Fruit fly (Drosophila melanogaster) whole organism, embryonic: ENCODE measurements around the gene CG13609.

ENCODE experiments used
- Bdp1 ChIP-seq: fragments of 200-800 bp; sonication (Bioruptor generic); optimal IDR thresholded peaks from 3 replicates; lab custom pipeline; 2016; ENCODE audit warnings: missing biosample characterization, missing genetic modification characterization
- CG10366 ChIP-seq: fragments of 200-800 bp; sonication (Bioruptor generic); IDR thresholded peaks from 2 replicates; pipeline ENCODE4 v1.3.6; 2022; ENCODE audit warnings: missing biosample characterization, missing genetic modification characterization
- CG17612 ChIP-seq: fragments of 200-800 bp; sonication (Bioruptor generic); IDR thresholded peaks from 2 replicates; pipeline ENCODE4 v1.3.6; 2022; ENCODE audit warnings: missing biosample characterization, missing genetic modification characterization
- CG2120 ChIP-seq: fragments of 200-800 bp; sonication (Bioruptor generic); optimal IDR thresholded peaks from 3 replicates; lab custom pipeline; 2016; ENCODE audit warnings: missing biosample characterization, missing genetic modification characterization
- CG2875 ChIP-seq: fragments of 200-800 bp; sonication (Bioruptor generic); optimal IDR thresholded peaks from 2 replicates; lab custom pipeline; 2017; ENCODE audit warnings: missing biosample characterization, mild to moderate bottlenecking, missing genetic modification characterization, missing genetic modification reagents
- CG3163 ChIP-seq: fragments of 200-800 bp; sonication (Bioruptor generic); optimal IDR thresholded peaks from 3 replicates; lab custom pipeline; 2016; ENCODE audit warnings: missing biosample characterization, missing genetic modification characterization
- CG34376 ChIP-seq: fragments of 200-800 bp; sonication (Bioruptor generic); optimal IDR thresholded peaks from 2 replicates; lab custom pipeline; 2018; ENCODE audit warnings: missing biosample characterization, mild to moderate bottlenecking, missing genetic modification characterization
- CG4282 ChIP-seq: fragments of 200-800 bp; sonication (Bioruptor generic); optimal IDR thresholded peaks from 2 replicates; lab custom pipeline; 2016; ENCODE audit warnings: missing biosample characterization, missing genetic modification characterization
- CG4424 ChIP-seq: fragments of 200-800 bp; sonication (Bioruptor generic); optimal IDR thresholded peaks from 3 replicates; lab custom pipeline; 2016; ENCODE audit warnings: missing biosample characterization, missing genetic modification characterization
- CG6254 ChIP-seq: fragments of 200-800 bp; sonication (Bioruptor generic); optimal IDR thresholded peaks from 3 replicates; lab custom pipeline; 2017; ENCODE audit warnings: mild to moderate bottlenecking, missing biosample characterization, missing genetic modification reagents, missing genetic modification characterization
- CG7271 ChIP-seq: fragments of 200-800 bp; sonication (Bioruptor generic); optimal IDR thresholded peaks from 2 replicates; lab custom pipeline; 2018; ENCODE audit warnings: missing biosample characterization, mild to moderate bottlenecking, missing genetic modification characterization, moderate library complexity
- CG7556 ChIP-seq: fragments of 200-800 bp; sonication (Bioruptor generic); optimal IDR thresholded peaks from 2 replicates; lab custom pipeline; 2017; ENCODE audit warnings: missing biosample characterization, mild to moderate bottlenecking, missing genetic modification characterization
- CG8359 ChIP-seq: fragments of 200-800 bp; sonication (Bioruptor generic); optimal IDR thresholded peaks from 2 replicates; lab custom pipeline; 2017; ENCODE audit warnings: missing biosample characterization, mild to moderate bottlenecking, missing genetic modification characterization, borderline replicate concordance
- CG9609 ChIP-seq: fragments of 200-800 bp; sonication (Bioruptor generic); optimal IDR thresholded peaks from 3 replicates; lab custom pipeline; 2016; ENCODE audit warnings: missing biosample characterization, missing genetic modification characterization
- Drgx ChIP-seq: fragments of 200-800 bp; sonication (Bioruptor generic); IDR thresholded peaks from 2 replicates; pipeline ENCODE4 v1.3.6; 2022; ENCODE audit warnings: missing biosample characterization, missing genetic modification characterization
- Elba2 ChIP-seq: fragments of 200-800 bp; sonication (Bioruptor generic); optimal IDR thresholded peaks from 3 replicates; lab custom pipeline; 2016; ENCODE audit warnings: missing biosample characterization, missing genetic modification characterization
- HLH54F ChIP-seq: fragments of 200-800 bp; sonication (Bioruptor generic); optimal IDR thresholded peaks from 3 replicates; lab custom pipeline; 2016; ENCODE audit warnings: missing biosample characterization, missing genetic modification characterization
- HLHmδ ChIP-seq: fragments of 200-800 bp; sonication (Bioruptor generic); optimal IDR thresholded peaks from 2 replicates; lab custom pipeline; 2018; ENCODE audit warnings: missing biosample characterization, mild to moderate bottlenecking, missing genetic modification characterization, moderate library complexity
- Hey ChIP-seq: fragments of 200-800 bp; sonication (Bioruptor generic); optimal IDR thresholded peaks from 3 replicates; lab custom pipeline; 2018; ENCODE audit warnings: missing biosample characterization, mild to moderate bottlenecking, missing genetic modification characterization
- Hmx ChIP-seq: fragments of 200-800 bp; sonication (Bioruptor generic); optimal IDR thresholded peaks from 2 replicates; lab custom pipeline; 2016; ENCODE audit warnings: missing biosample characterization, missing genetic modification characterization
- Lim3 ChIP-seq: fragments of 200-800 bp; sonication (Bioruptor generic); IDR thresholded peaks from 2 replicates; pipeline ENCODE4 v1.3.6; 2022; ENCODE audit warnings: missing biosample characterization, missing genetic modification characterization
- Mes4 ChIP-seq: fragments of 200-800 bp; sonication (Bioruptor generic); optimal IDR thresholded peaks from 2 replicates; lab custom pipeline; 2016; ENCODE audit warnings: missing biosample characterization, missing genetic modification characterization
- NC2β ChIP-seq: fragments of 200-800 bp; sonication (Bioruptor generic); optimal IDR thresholded peaks from 2 replicates; lab custom pipeline; 2016; ENCODE audit warnings: missing biosample characterization, missing genetic modification characterization
- Opbp ChIP-seq: fragments of 200-800 bp; sonication (Bioruptor generic); IDR thresholded peaks from 3 replicates; pipeline ENCODE4 v1.3.6; 2022; ENCODE audit warnings: missing biosample characterization, missing genetic modification characterization; ENCODE audit not compliant: partially characterized antibody
- Sry-δ ChIP-seq: fragments of 200-800 bp; sonication (Bioruptor generic); optimal IDR thresholded peaks from 2 replicates; lab custom pipeline; 2016; ENCODE audit warnings: missing biosample characterization, missing genetic modification characterization
- Vsx1 ChIP-seq: fragments of 200-800 bp; sonication (Bioruptor generic); optimal IDR thresholded peaks from 2 replicates; lab custom pipeline; 2017; ENCODE audit warnings: missing biosample characterization, mild to moderate bottlenecking, missing genetic modification characterization, missing genetic modification reagents
- Xrp1 ChIP-seq: fragments of 200-800 bp; sonication (Bioruptor generic); IDR thresholded peaks from 2 replicates; pipeline ENCODE4 v1.3.6; 2022; ENCODE audit warnings: missing biosample characterization, missing genetic modification characterization
- az2 ChIP-seq: fragments of 200-800 bp; sonication (Bioruptor generic); optimal IDR thresholded peaks from 3 replicates; lab custom pipeline; 2016; ENCODE audit warnings: missing biosample characterization, missing genetic modification characterization
- bsh ChIP-seq, 2 experiments: fragments of 200-800 bp; sonication (Bioruptor generic); optimal IDR thresholded peaks; 2 replicates each; lab custom pipeline; 2017 to 2018; ENCODE audit warnings: mild to moderate bottlenecking in 2 of 2, missing biosample characterization in 2 of 2, missing genetic modification characterization in 2 of 2, moderate library complexity in 1 of 2
- cwo ChIP-seq: fragments of 200-800 bp; sonication (Bioruptor generic); optimal IDR thresholded peaks from 3 replicates; lab custom pipeline; 2017; ENCODE audit warnings: missing biosample characterization, missing genetic modification characterization, mild to moderate bottlenecking, moderate library complexity, missing genetic modification reagents
- en ChIP-seq: fragments of 200-800 bp; sonication (Bioruptor generic); optimal IDR thresholded peaks from 2 replicates; lab custom pipeline; 2016; ENCODE audit warnings: missing biosample characterization, missing genetic modification characterization
- ewg ChIP-seq: fragments of 200-800 bp; sonication (Bioruptor generic); optimal IDR thresholded peaks from 3 replicates; lab custom pipeline; 2017; ENCODE audit warnings: mild to moderate bottlenecking, missing biosample characterization, missing genetic modification reagents, missing genetic modification characterization
- exex ChIP-seq: fragments of 200-800 bp; sonication (Bioruptor generic); optimal IDR thresholded peaks from 4 replicates; lab custom pipeline; 2018; ENCODE audit warnings: missing biosample characterization, mild to moderate bottlenecking, missing genetic modification characterization, moderate library complexity
- eyg ChIP-seq: fragments of 200-800 bp; sonication (Bioruptor generic); optimal IDR thresholded peaks from 3 replicates; lab custom pipeline; 2016; ENCODE audit warnings: missing biosample characterization, missing genetic modification characterization
- fd64A ChIP-seq: fragments of 200-800 bp; sonication (Bioruptor generic); optimal IDR thresholded peaks from 3 replicates; lab custom pipeline; 2018; ENCODE audit warnings: missing biosample characterization, mild to moderate bottlenecking, missing genetic modification characterization
- ind ChIP-seq: fragments of 200-800 bp; sonication (Bioruptor generic); optimal IDR thresholded peaks from 3 replicates; lab custom pipeline; 2016; ENCODE audit warnings: missing biosample characterization, missing genetic modification characterization
- lov ChIP-seq, 2 experiments: fragments of 200-800 bp in 1 of 2; fragments of >200 bp in 1 of 2; sonication (Bioruptor generic) in 1 of 2; IDR thresholded peaks in 1 of 2; optimal IDR thresholded peaks in 1 of 2; 2 replicates in 1 of 2; 3 replicates in 1 of 2; pipeline versions ENCODE4 v1.3.6 to Lab custom; 2017 to 2022; ENCODE audit warnings: missing biosample characterization in 1 of 2, missing genetic modification characterization in 1 of 2
- nmo ChIP-seq: fragments of 200-800 bp; sonication (Bioruptor generic); optimal IDR thresholded peaks from 2 replicates; lab custom pipeline; 2018; ENCODE audit warnings: missing biosample characterization, mild to moderate bottlenecking, missing genetic modification characterization, moderate library complexity
- nom ChIP-seq: fragments of 200-800 bp; sonication (Bioruptor generic); optimal IDR thresholded peaks from 2 replicates; lab custom pipeline; 2017; ENCODE audit warnings: missing biosample characterization, missing genetic modification characterization, mild to moderate bottlenecking, moderate library complexity, missing genetic modification reagents
- phol ChIP-seq: fragments of 200-800 bp; sonication (Bioruptor generic); optimal IDR thresholded peaks from 3 replicates; lab custom pipeline; 2018; ENCODE audit warnings: missing biosample characterization, mild to moderate bottlenecking, missing genetic modification characterization, moderate library complexity
- vvl ChIP-seq: fragments of 200-800 bp; sonication (Bioruptor generic); IDR thresholded peaks from 2 replicates; pipeline ENCODE4 v1.3.6; 2022; ENCODE audit warnings: missing biosample characterization, missing genetic modification characterization
- yki ChIP-seq: fragments of >200 bp; optimal IDR thresholded peaks from 3 replicates; lab custom pipeline; 2018
- z ChIP-seq: fragments of 200-800 bp; sonication (Bioruptor generic); IDR thresholded peaks from 3 replicates; pipeline ENCODE4 v1.3.6; 2022; ENCODE audit warnings: missing biosample characterization, missing genetic modification characterization
- zen2 ChIP-seq: fragments of 200-800 bp; sonication (Bioruptor generic); IDR thresholded peaks from 3 replicates; pipeline ENCODE4 v1.3.6; 2022; ENCODE audit warnings: missing biosample characterization, missing genetic modification characterization; ENCODE audit not compliant: partially characterized antibody

CG13609 gene

dm6 chr3R:24261380-24262021 lies 34.7 kb downstream of the CG13609 start (continued):
- TF ChIP-seq Hmx (GFP tag; lab: Kevin White, UChicago) = no peak
- peak in 1 of 2 experiments; percentile 72 for TF ChIP-seq bsh (GFP tag; optimal IDR thresholded peaks at IDR 0.05; lab: Kevin White, UChicago)
- TF ChIP-seq Drgx (GFP tag; lab: Robert Waterston, UW) = 0 out of 2 replicates have a peak, but pooled peaks have one; percentile 33
- TF ChIP-seq CG8359 (GFP tag; lab: Kevin White, UChicago) = no peak
- TF ChIP-seq cwo = no peak
- peak; percentile 9 for TF ChIP-seq nom (GFP tag; lab: Kevin White, UChicago)

dm6 chr3R:24262923-24263322 lies 36.1 kb downstream of the CG13609 start:
- TF ChIP-seq Sry-δ (GFP tag; lab: Kevin White, UChicago) (no peak), ind (GFP tag; lab: Kevin White, UChicago) (no peak), CG10366 (GFP tag; lab: Robert Waterston, UW) (no peak)

DNA sequence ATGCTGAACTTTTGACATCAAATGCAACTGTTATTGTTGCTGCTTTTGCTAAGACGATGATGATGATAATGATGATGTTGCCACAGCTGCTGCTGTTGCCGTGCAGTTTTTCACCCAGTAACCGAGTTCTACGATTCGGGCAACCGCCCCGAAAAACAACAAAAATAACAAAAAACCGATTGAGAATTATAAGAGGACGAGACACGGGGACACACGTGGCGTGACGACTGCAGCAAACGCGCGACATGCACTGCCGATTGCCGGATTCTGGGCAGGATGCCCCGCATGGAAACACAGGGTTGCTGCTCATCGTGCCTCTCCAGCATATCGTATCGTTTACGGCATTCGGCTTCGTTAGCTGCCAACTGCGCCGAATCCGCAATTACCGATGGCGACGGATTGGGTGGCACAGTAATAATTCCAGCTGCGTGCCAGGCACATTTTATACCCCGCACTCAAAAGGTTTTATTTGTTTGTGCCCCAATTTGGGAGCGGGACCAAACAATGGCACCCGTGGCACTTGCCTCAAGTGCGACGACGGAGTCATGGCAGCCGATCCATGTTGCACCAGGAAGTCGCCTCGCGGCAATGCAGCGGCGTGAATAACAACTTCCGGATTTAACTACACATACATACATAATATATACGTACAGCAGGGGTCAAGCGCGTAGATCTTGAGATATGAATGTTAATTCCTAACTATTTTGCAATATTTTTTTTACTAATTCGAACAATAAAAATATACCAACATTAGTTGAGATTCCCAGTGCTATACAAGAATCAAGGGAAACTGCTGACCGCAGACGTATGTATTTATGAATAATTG lies 37.0 kb downstream of the CG13609 start:
- 0 out of 3 replicates have a peak, but pooled peaks have one; percentile 13 for TF ChIP-seq Opbp (GFP tag; lab: Robert Waterston, UW)
- no peak for TF ChIP-seq CG3163 (GFP tag; lab: Kevin White, UChicago)
- TF ChIP-seq phol (tag; lab: Kevin White, UChicago) = no peak
- no peak for TF ChIP-seq nmo
- TF ChIP-seq lov (optimal IDR thresholded peaks at IDR 0.05; lab: Kevin White, UChicago) = no peak
- TF ChIP-seq lov (GFP tag; IDR thresholded peaks at IDR 0.05; lab: Robert Waterston, UW) = no peak
- peak; percentile 91 for TF ChIP-seq ewg
- 0 out of 2 replicates have a peak, but pooled peaks have one; percentile 9 for TF ChIP-seq vvl (GFP tag; lab: Robert Waterston, UW)
- TF ChIP-seq zen2 (GFP tag; lab: Robert Waterston, UW) = no peak
- TF ChIP-seq Elba2 (GFP tag; lab: Kevin White, UChicago) = peak; percentile 4
- TF ChIP-seq fd64A (GFP tag; lab: Kevin White, UChicago) = no peak
- no peak for TF ChIP-seq CG34376 (GFP tag; lab: Kevin White, UChicago)
- TF ChIP-seq CG4424 (GFP tag; lab: Kevin White, UChicago) = no peak
- no peak for TF ChIP-seq yki
- no peak for TF ChIP-seq CG17612 (GFP tag; lab: Robert Waterston, UW)
- TF ChIP-seq Mes4 (GFP tag; lab: Kevin White, UChicago) = no peak
- TF ChIP-seq z (GFP tag; lab: Robert Waterston, UW) = no peak
- no peak for TF ChIP-seq az2 (GFP tag; lab: Kevin White, UChicago)
- TF ChIP-seq CG7556 = no peak
- TF ChIP-seq exex (tag; lab: Kevin White, UChicago) = no peak
- no peak for TF ChIP-seq CG9609 (GFP tag; lab: Kevin White, UChicago)
- TF ChIP-seq Bdp1 = peak; percentile 58
- TF ChIP-seq CG6254 = no peak
- no peak for TF ChIP-seq eyg
- TF ChIP-seq Vsx1 = no peak
- no peak for TF ChIP-seq HLHmδ (GFP tag; lab: Kevin White, UChicago)
- no peak for TF ChIP-seq en
- no peak for TF ChIP-seq Lim3
- TF ChIP-seq Xrp1 = peak; percentile 22; the same call in 1 of the 2 replicates
- TF ChIP-seq NC2β (GFP tag; lab: Kevin White, UChicago) = no peak
- no peak for TF ChIP-seq HLH54F (GFP tag; lab: Kevin White, UChicago)
- no peak for TF ChIP-seq CG7271
- peak; percentile 28 for TF ChIP-seq Hey (tag; lab: Kevin White, UChicago)
- no peak for TF ChIP-seq CG2875 (GFP tag; lab: Kevin White, UChicago)
- TF ChIP-seq CG4282 (GFP tag; lab: Kevin White, UChicago) = no peak
- TF ChIP-seq CG2120 = no peak
